Fruit fly (Drosophila melanogaster) whole organism, embryonic: ENCODE results near the gene Cht5.
A peak's percentile ranks its signal among the peaks of the same experiment; 100 is the strongest.

ENCODE experiments used
- ATbp ChIP-seq: fragments of 200-800 bp; sonication (Bioruptor generic); optimal IDR thresholded peaks from 2 replicates; lab custom pipeline; 2017; ENCODE audit warnings: missing biosample characterization, mild to moderate bottlenecking, missing genetic modification characterization, missing genetic modification reagents
- Aef1 ChIP-seq: fragments of 200-800 bp; sonication (Bioruptor generic); IDR thresholded peaks from 3 replicates; pipeline ENCODE4 v1.3.6; 2022; ENCODE audit warnings: missing biosample characterization, missing genetic modification characterization
- C15 ChIP-seq: fragments of 200-800 bp; sonication (Bioruptor generic); IDR thresholded peaks from 3 replicates; pipeline ENCODE4 v1.3.6; 2022; ENCODE audit warnings: missing biosample characterization, missing genetic modification characterization
- CG10366 ChIP-seq: fragments of 200-800 bp; sonication (Bioruptor generic); IDR thresholded peaks from 2 replicates; pipeline ENCODE4 v1.3.6; 2022; ENCODE audit warnings: missing biosample characterization, missing genetic modification characterization
- CG10462 ChIP-seq: fragments of 200-800 bp; sonication (Bioruptor generic); optimal IDR thresholded peaks from 2 replicates; lab custom pipeline; 2016; ENCODE audit warnings: missing biosample characterization, missing genetic modification characterization
- CG10979 ChIP-seq: fragments of 200-800 bp; sonication (Bioruptor generic); optimal IDR thresholded peaks from 2 replicates; lab custom pipeline; 2018; ENCODE audit warnings: missing biosample characterization, mild to moderate bottlenecking, missing genetic modification characterization, moderate library complexity
- CG11504 ChIP-seq: fragments of 200-800 bp; sonication (Bioruptor generic); optimal IDR thresholded peaks from 3 replicates; lab custom pipeline; 2019; ENCODE audit warnings: missing biosample characterization, mild to moderate bottlenecking, missing genetic modification characterization, moderate library complexity
- CG11723 ChIP-seq: fragments of 200-800 bp; sonication (Bioruptor generic); optimal IDR thresholded peaks from 2 replicates; lab custom pipeline; 2017; ENCODE audit warnings: missing biosample characterization, mild to moderate bottlenecking, missing genetic modification characterization
- CG12155 ChIP-seq: fragments of 200-800 bp; sonication (Bioruptor generic); optimal IDR thresholded peaks from 3 replicates; lab custom pipeline; 2016; ENCODE audit warnings: missing biosample characterization, missing genetic modification characterization
- CG12219 ChIP-seq: fragments of 200-800 bp; sonication (Bioruptor generic); optimal IDR thresholded peaks from 3 replicates; lab custom pipeline; 2018; ENCODE audit warnings: missing biosample characterization, mild to moderate bottlenecking, missing genetic modification characterization
- CG12391 ChIP-seq: fragments of 200-800 bp; sonication (Bioruptor generic); optimal IDR thresholded peaks from 3 replicates; lab custom pipeline; 2018; ENCODE audit warnings: missing biosample characterization, mild to moderate bottlenecking, missing genetic modification characterization, moderate library complexity
- CG14710 ChIP-seq: fragments of 200-800 bp; sonication (Bioruptor generic); optimal IDR thresholded peaks from 3 replicates; lab custom pipeline; 2019; ENCODE audit warnings: missing biosample characterization, mild to moderate bottlenecking, missing genetic modification characterization, moderate library complexity
- CG15514 ChIP-seq: fragments of 200-800 bp; sonication (Bioruptor generic); optimal IDR thresholded peaks from 3 replicates; lab custom pipeline; 2017; ENCODE audit warnings: missing biosample characterization, missing genetic modification characterization, mild to moderate bottlenecking, moderate library complexity, missing genetic modification reagents
- CG17802 ChIP-seq: fragments of 200-800 bp; sonication (Bioruptor generic); optimal IDR thresholded peaks from 2 replicates; lab custom pipeline; 2018; ENCODE audit warnings: missing biosample characterization, mild to moderate bottlenecking, missing genetic modification characterization, moderate library complexity
- CG18262 ChIP-seq: fragments of 200-800 bp; optimal IDR thresholded peaks from 3 replicates; lab custom pipeline; 2019; ENCODE audit warnings: missing biosample characterization, mild to moderate bottlenecking, missing genetic modification characterization, moderate library complexity
- CG2712 ChIP-seq: fragments of 200-800 bp; optimal IDR thresholded peaks from 3 replicates; lab custom pipeline; 2019; ENCODE audit warnings: missing biosample characterization, mild to moderate bottlenecking, missing genetic modification characterization, moderate library complexity
- CG2875 ChIP-seq: fragments of 200-800 bp; sonication (Bioruptor generic); optimal IDR thresholded peaks from 2 replicates; lab custom pipeline; 2017; ENCODE audit warnings: missing biosample characterization, mild to moderate bottlenecking, missing genetic modification characterization, missing genetic modification reagents
- CG3163 ChIP-seq: fragments of 200-800 bp; sonication (Bioruptor generic); optimal IDR thresholded peaks from 3 replicates; lab custom pipeline; 2016; ENCODE audit warnings: missing biosample characterization, missing genetic modification characterization
- CG32532 ChIP-seq: fragments of 200-800 bp; sonication (Bioruptor generic); IDR thresholded peaks from 2 replicates; pipeline ENCODE4 v1.3.6; 2022; ENCODE audit warnings: missing biosample characterization, missing genetic modification characterization
- CG4707 ChIP-seq: fragments of 200-800 bp; sonication (Bioruptor generic); optimal IDR thresholded peaks from 2 replicates; lab custom pipeline; 2018; ENCODE audit warnings: missing biosample characterization, mild to moderate bottlenecking, missing genetic modification characterization, moderate library complexity
- CG7556 ChIP-seq: fragments of 200-800 bp; sonication (Bioruptor generic); optimal IDR thresholded peaks from 2 replicates; lab custom pipeline; 2017; ENCODE audit warnings: missing biosample characterization, mild to moderate bottlenecking, missing genetic modification characterization
- CG7786 ChIP-seq: fragments of 200-800 bp; sonication (Bioruptor generic); optimal IDR thresholded peaks from 2 replicates; lab custom pipeline; 2016; ENCODE audit warnings: missing biosample characterization, missing genetic modification characterization
- CG9797 ChIP-seq: fragments of 200-800 bp; sonication (Bioruptor generic); optimal IDR thresholded peaks from 3 replicates; lab custom pipeline; 2018; ENCODE audit warnings: missing biosample characterization, mild to moderate bottlenecking, missing genetic modification characterization
- D ChIP-seq, 2 experiments: fragments of 200-800 bp in 1 of 2; fragments of >200 bp in 1 of 2; sonication (Bioruptor generic) in 1 of 2; optimal IDR thresholded peaks; 2 replicates in 1 of 2; 3 replicates in 1 of 2; lab custom pipeline; 2017; ENCODE audit warnings: mild to moderate bottlenecking in 1 of 2, missing biosample characterization in 1 of 2, missing genetic modification characterization in 1 of 2, missing genetic modification reagents in 1 of 2
- D19A ChIP-seq: fragments of 200-800 bp; optimal IDR thresholded peaks from 3 replicates; lab custom pipeline; 2019; ENCODE audit warnings: missing biosample characterization, mild to moderate bottlenecking, missing genetic modification characterization, moderate library complexity
- Drgx ChIP-seq: fragments of 200-800 bp; sonication (Bioruptor generic); IDR thresholded peaks from 2 replicates; pipeline ENCODE4 v1.3.6; 2022; ENCODE audit warnings: missing biosample characterization, missing genetic modification characterization
- Jarid2 ChIP-seq: fragments of 200-800 bp; sonication (Bioruptor generic); optimal IDR thresholded peaks from 3 replicates; lab custom pipeline; 2017; ENCODE audit warnings: mild to moderate bottlenecking, missing biosample characterization, missing genetic modification reagents, missing genetic modification characterization
- Meics ChIP-seq: fragments of 200-800 bp; sonication (Bioruptor generic); optimal IDR thresholded peaks from 2 replicates; lab custom pipeline; 2017; ENCODE audit warnings: missing biosample characterization, mild to moderate bottlenecking, missing genetic modification characterization
- NK7.1 ChIP-seq: fragments of 200-800 bp; sonication (Bioruptor generic); optimal IDR thresholded peaks from 3 replicates; lab custom pipeline; 2016; ENCODE audit warnings: missing biosample characterization, missing genetic modification characterization
- Nf-YB ChIP-seq: fragments of 200-800 bp; sonication (Bioruptor generic); optimal IDR thresholded peaks from 3 replicates; lab custom pipeline; 2019; ENCODE audit warnings: missing biosample characterization, mild to moderate bottlenecking, missing genetic modification characterization, moderate library complexity
- Spps ChIP-seq: fragments of 200-800 bp; sonication (Bioruptor generic); optimal IDR thresholded peaks from 2 replicates; lab custom pipeline; 2018; ENCODE audit warnings: missing biosample characterization, mild to moderate bottlenecking, missing genetic modification characterization
- Taf1 ChIP-seq: fragments of 200-800 bp; sonication (Bioruptor generic); IDR thresholded peaks from 2 replicates; pipeline ENCODE4 v1.3.6; 2022; ENCODE audit warnings: missing biosample characterization, missing genetic modification characterization
- aop ChIP-seq: fragments of 200-800 bp; sonication (Bioruptor generic); IDR thresholded peaks from 2 replicates; pipeline ENCODE4 v1.3.6; 2022; ENCODE audit warnings: missing biosample characterization, missing genetic modification characterization
- caup ChIP-seq: fragments of 200-800 bp; sonication (Bioruptor generic); optimal IDR thresholded peaks from 3 replicates; lab custom pipeline; 2017; ENCODE audit warnings: missing biosample characterization, mild to moderate bottlenecking, missing genetic modification characterization, moderate library complexity; ENCODE audit not compliant: severe bottlenecking
- cwo ChIP-seq: fragments of 200-800 bp; sonication (Bioruptor generic); optimal IDR thresholded peaks from 3 replicates; lab custom pipeline; 2017; ENCODE audit warnings: missing biosample characterization, missing genetic modification characterization, mild to moderate bottlenecking, moderate library complexity, missing genetic modification reagents
- dmrt99B ChIP-seq: fragments of 200-800 bp; sonication (Bioruptor generic); optimal IDR thresholded peaks from 2 replicates; lab custom pipeline; 2018; ENCODE audit warnings: missing biosample characterization, mild to moderate bottlenecking, missing genetic modification characterization, moderate library complexity
- en ChIP-seq: fragments of 200-800 bp; sonication (Bioruptor generic); optimal IDR thresholded peaks from 2 replicates; lab custom pipeline; 2016; ENCODE audit warnings: missing biosample characterization, missing genetic modification characterization
- exex ChIP-seq: fragments of 200-800 bp; sonication (Bioruptor generic); optimal IDR thresholded peaks from 4 replicates; lab custom pipeline; 2018; ENCODE audit warnings: missing biosample characterization, mild to moderate bottlenecking, missing genetic modification characterization, moderate library complexity
- her ChIP-seq: fragments of 200-800 bp; sonication (Bioruptor generic); optimal IDR thresholded peaks from 2 replicates; lab custom pipeline; 2016; ENCODE audit warnings: missing biosample characterization, missing genetic modification characterization
- kah ChIP-seq: fragments of 200-800 bp; sonication (Bioruptor generic); optimal IDR thresholded peaks from 2 replicates; lab custom pipeline; 2018; ENCODE audit warnings: missing biosample characterization, mild to moderate bottlenecking, missing genetic modification characterization
- oc ChIP-seq: fragments of 200-800 bp; sonication (Bioruptor generic); optimal IDR thresholded peaks from 2 replicates; lab custom pipeline; 2018; ENCODE audit warnings: missing biosample characterization, mild to moderate bottlenecking, missing genetic modification characterization, moderate library complexity
- onecut ChIP-seq: fragments of 200-800 bp; sonication (Bioruptor generic); IDR thresholded peaks from 2 replicates; pipeline ENCODE4 v1.3.6; 2022; ENCODE audit warnings: missing biosample characterization, missing genetic modification characterization
- org-1 ChIP-seq: fragments of 200-800 bp; sonication (Bioruptor generic); optimal IDR thresholded peaks from 2 replicates; lab custom pipeline; 2017; ENCODE audit warnings: missing biosample characterization, missing genetic modification characterization
- pum ChIP-seq: fragments of 200-800 bp; sonication (Bioruptor generic); optimal IDR thresholded peaks from 2 replicates; lab custom pipeline; 2016; ENCODE audit warnings: missing biosample characterization, missing genetic modification characterization
- sc ChIP-seq, 3 experiments: fragments of >200 bp in 2 of 3; fragments of 200-800 bp in 1 of 3; sonication (Bioruptor generic) in 1 of 3; optimal IDR thresholded peaks; 2 replicates in 2 of 3; 3 replicates in 1 of 3; lab custom pipeline; 2017; ENCODE audit warnings: mild to moderate bottlenecking in 1 of 3, missing biosample characterization in 1 of 3, missing genetic modification characterization in 1 of 3, missing genetic modification reagents in 1 of 3
- sens-2 ChIP-seq: fragments of 200-800 bp; sonication (Bioruptor generic); IDR thresholded peaks from 2 replicates; pipeline ENCODE4 v1.3.6; 2022; ENCODE audit warnings: missing biosample characterization, missing genetic modification characterization
- slou ChIP-seq: fragments of 200-800 bp; sonication (Bioruptor generic); optimal IDR thresholded peaks from 3 replicates; lab custom pipeline; 2016; ENCODE audit warnings: missing biosample characterization, missing genetic modification characterization
- unc-4 ChIP-seq: fragments of 200-800 bp; sonication (Bioruptor generic); IDR thresholded peaks from 2 replicates; pipeline ENCODE4 v1.3.6; 2022; ENCODE audit warnings: missing biosample characterization, missing genetic modification characterization; ENCODE audit not compliant: partially characterized antibody
- yki ChIP-seq: fragments of >200 bp; optimal IDR thresholded peaks from 3 replicates; lab custom pipeline; 2018

The Cht5 gene

DNA sequence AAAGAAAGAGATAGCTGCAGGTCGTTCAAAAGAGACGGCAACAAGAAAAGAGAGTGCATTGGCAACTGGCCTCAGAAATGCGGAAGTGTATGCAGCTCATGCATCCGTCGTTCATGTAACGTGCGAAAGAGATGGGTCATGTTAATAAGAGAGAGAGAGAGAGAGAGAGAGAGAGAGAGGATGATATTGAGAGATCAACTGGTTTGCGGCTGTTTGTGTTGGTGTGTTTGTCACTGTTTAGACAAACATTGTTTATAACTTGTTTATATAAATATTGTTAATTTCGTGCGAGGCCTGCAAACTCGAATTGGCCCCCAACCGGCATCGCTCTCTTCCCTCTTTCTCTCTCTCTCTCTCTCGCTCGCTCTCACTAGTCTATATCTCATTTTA lies 27.3 kb downstream of the Cht5 start (continued):
- TF ChIP-seq dmrt99B (tag; lab: Kevin White, UChicago) (no peak), yki (peak; percentile 73), CG3163 (GFP tag; lab: Kevin White, UChicago) (peak; percentile 97), cwo (no peak), unc-4 (GFP tag; lab: Robert Waterston, UW) (0 out of 2 replicates have a peak, but pooled peaks have one; percentile 17), CG10366 (GFP tag; lab: Robert Waterston, UW) (no peak), oc (tag; lab: Kevin White, UChicago) (peak; percentile 32), aop (peak; percentile 89), CG12219 (GFP tag; lab: Kevin White, UChicago) (no peak), Nf-YB (GFP tag; lab: Kevin White, UChicago) (peak; percentile 46)

- TF ChIP-seq caup (GFP tag; lab: Kevin White, UChicago) = no peak
- no peak for TF ChIP-seq CG4707 (GFP tag; lab: Kevin White, UChicago)
- TF ChIP-seq C15 (GFP tag; lab: Robert Waterston, UW) = no peak
- no peak for TF ChIP-seq CG2875
- peak; percentile 45 for TF ChIP-seq ATbp (GFP tag; lab: Kevin White, UChicago)
- no peak for TF ChIP-seq Aef1
- peak; percentile 8 for TF ChIP-seq Spps (tag; lab: Kevin White, UChicago)
- peak; percentile 12 for TF ChIP-seq Jarid2 (GFP tag; lab: Kevin White, UChicago)
- TF ChIP-seq D19A (tag; lab: Kevin White, UChicago) = peak; percentile 49
- TF ChIP-seq CG7786 (GFP tag; lab: Kevin White, UChicago) = no peak
- TF ChIP-seq CG14710 (tag; lab: Kevin White, UChicago) = peak; percentile 60
- no peak for TF ChIP-seq Taf1 (GFP tag; lab: Robert Waterston, UW)
- TF ChIP-seq pum = no peak
- peak; percentile 71 for TF ChIP-seq CG2712
- TF ChIP-seq CG9797 = no peak
- TF ChIP-seq CG18262 (tag; lab: Kevin White, UChicago) = peak; percentile 69
- TF ChIP-seq CG10979 (tag; lab: Kevin White, UChicago) = peak; percentile 76
- peak; percentile 40 for TF ChIP-seq CG12391 (tag; lab: Kevin White, UChicago)
- TF ChIP-seq NK7.1 (GFP tag; lab: Kevin White, UChicago) = no peak
- TF ChIP-seq sc (optimal IDR thresholded peaks at IDR 0.05; lab: Kevin White, UChicago) = no peak
- peak; percentile 54 for TF ChIP-seq sc (GFP tag; optimal IDR thresholded peaks at IDR 0.05; lab: Kevin White, UChicago)
- no peak for TF ChIP-seq en (GFP tag; lab: Kevin White, UChicago)
- no peak for TF ChIP-seq kah (GFP tag; lab: Kevin White, UChicago)
- no peak for TF ChIP-seq sens-2 (GFP tag; lab: Robert Waterston, UW)
- TF ChIP-seq exex (tag; lab: Kevin White, UChicago) = no peak
- TF ChIP-seq Drgx = peak; percentile 40
- TF ChIP-seq slou = no peak
- no peak for TF ChIP-seq D (optimal IDR thresholded peaks at IDR 0.05; lab: Kevin White, UChicago)
- TF ChIP-seq D (GFP tag; optimal IDR thresholded peaks at IDR 0.05; lab: Kevin White, UChicago) = peak; percentile 48
- TF ChIP-seq CG15514 (GFP tag; lab: Kevin White, UChicago) = no peak
- no peak for TF ChIP-seq Meics (GFP tag; lab: Kevin White, UChicago)
- TF ChIP-seq CG17802 = peak; percentile 2
- TF ChIP-seq CG32532 (GFP tag; lab: Robert Waterston, UW) = no peak
- no peak for TF ChIP-seq CG12155 (GFP tag; lab: Kevin White, UChicago)
- TF ChIP-seq onecut = no peak
- peak; percentile 12 for TF ChIP-seq CG7556 (GFP tag; lab: Kevin White, UChicago)
- TF ChIP-seq org-1 = no peak
- no peak for TF ChIP-seq CG10462
- peak; percentile 50 for TF ChIP-seq CG11504 (tag; lab: Kevin White, UChicago)
- TF ChIP-seq her (GFP tag; lab: Kevin White, UChicago) = no peak
- no peak for TF ChIP-seq CG11723 (GFP tag; lab: Kevin White, UChicago)
These were observed 28.7 kb downstream of the Cht5 start for dm6 chr3R:13796071-13796470.
